Worm (Caenorhabditis elegans) whole organism, L4/young adult: ENCODE results near the gene pmp-2.
A peak's percentile ranks its signal among the peaks of the same experiment; 100 is the strongest.

Experiments used
- W03F9.2 ChIP-seq: fragments of 150-350 bp; optimal IDR thresholded peaks from 2 replicates; lab custom pipeline; 2014; ENCODE audit warnings: missing biosample characterization, missing genetic modification characterization
- dao-5 ChIP-seq: sonication (generic microtip); optimal IDR thresholded peaks from 2 replicates; lab custom pipeline; 2016; ENCODE audit warnings: missing genotype, missing genetic modification characterization, moderate library complexity, missing compliant biosample characterization
- him-1 ChIP-seq: sonication (generic microtip); optimal IDR thresholded peaks from 2 replicates; lab custom pipeline; 2016; ENCODE audit warnings: missing genotype, missing genetic modification reagents, missing genetic modification characterization, missing compliant biosample characterization

pmp-2 gene

DNA sequence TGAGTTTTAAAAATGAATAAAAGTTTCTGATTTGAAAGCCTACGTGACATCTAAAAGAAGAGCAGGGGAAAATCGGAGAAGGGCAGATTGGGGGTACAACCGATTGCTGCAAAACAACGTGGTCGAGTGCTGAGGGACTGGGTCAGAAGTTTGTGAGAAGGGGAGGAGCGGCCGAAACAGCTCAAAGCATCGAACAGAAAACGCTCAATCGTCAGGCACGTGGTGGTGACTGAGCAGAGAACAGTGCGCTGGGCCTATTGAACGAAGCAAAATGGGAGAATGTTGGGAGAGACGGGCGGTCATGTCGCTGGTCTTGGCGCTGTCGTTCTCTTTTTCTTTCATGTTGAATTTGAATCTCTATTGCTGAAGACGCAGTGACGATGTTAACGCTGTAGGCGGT is 3.6 kb upstream of the pmp-2 start:
- no peak for TF ChIP-seq him-1 (tag; lab: Kevin White, UChicago)
- no peak for TF ChIP-seq W03F9.2 (tag; lab: Kevin White, UChicago)
- TF ChIP-seq dao-5 (tag; lab: Kevin White, UChicago): no peak

DNA sequence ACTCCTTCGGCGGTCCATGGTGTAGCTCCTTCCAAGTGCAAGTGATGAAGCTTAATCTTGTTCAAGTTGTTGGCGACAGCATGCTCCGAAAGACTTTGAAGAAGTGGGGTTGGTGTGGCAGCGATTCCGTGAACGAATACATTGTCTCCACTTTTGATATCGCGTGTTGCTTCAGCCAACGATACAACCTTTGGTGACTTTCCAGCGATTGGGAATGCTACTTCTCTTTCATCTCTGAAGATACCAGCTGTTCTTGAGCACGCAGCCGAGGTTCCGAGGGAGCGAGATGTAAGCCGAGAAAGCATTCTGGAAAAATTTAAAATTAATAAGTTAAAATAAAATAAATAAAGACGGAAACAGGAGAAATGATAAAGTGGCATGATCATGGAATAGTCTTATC is 2.5 kb upstream of the pmp-2 start, which contains the start of gene acer-1:
acer-1 (minus strand) TSS at position 306 of the 400 bp plus-strand sequence.
- TF ChIP-seq W03F9.2 (tag; lab: Kevin White, UChicago): no peak
- TF ChIP-seq him-1 (tag; lab: Kevin White, UChicago): no peak
- TF ChIP-seq dao-5 (tag; lab: Kevin White, UChicago): no peak

DNA sequence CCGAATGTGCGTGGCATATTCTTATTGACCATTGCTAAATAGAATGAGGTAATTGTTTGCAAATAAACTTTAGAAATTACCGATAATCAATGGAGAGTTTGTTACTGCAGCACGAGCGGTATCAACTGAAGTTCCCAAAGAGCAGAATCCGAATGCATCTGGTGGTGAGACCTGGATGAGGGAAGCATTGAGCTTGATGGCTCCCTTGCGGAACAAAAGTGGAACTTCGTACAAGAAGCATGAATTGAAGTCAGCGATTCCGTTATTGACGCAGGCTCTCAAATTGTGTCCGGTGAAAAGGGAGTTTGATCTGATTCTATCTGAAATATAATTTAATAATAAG is 1.9 kb upstream of the pmp-2 start:
- TF ChIP-seq W03F9.2 (tag; lab: Kevin White, UChicago): no peak
- TF ChIP-seq dao-5 (tag; lab: Kevin White, UChicago): no peak
- TF ChIP-seq him-1 (tag; lab: Kevin White, UChicago): no peak

DNA sequence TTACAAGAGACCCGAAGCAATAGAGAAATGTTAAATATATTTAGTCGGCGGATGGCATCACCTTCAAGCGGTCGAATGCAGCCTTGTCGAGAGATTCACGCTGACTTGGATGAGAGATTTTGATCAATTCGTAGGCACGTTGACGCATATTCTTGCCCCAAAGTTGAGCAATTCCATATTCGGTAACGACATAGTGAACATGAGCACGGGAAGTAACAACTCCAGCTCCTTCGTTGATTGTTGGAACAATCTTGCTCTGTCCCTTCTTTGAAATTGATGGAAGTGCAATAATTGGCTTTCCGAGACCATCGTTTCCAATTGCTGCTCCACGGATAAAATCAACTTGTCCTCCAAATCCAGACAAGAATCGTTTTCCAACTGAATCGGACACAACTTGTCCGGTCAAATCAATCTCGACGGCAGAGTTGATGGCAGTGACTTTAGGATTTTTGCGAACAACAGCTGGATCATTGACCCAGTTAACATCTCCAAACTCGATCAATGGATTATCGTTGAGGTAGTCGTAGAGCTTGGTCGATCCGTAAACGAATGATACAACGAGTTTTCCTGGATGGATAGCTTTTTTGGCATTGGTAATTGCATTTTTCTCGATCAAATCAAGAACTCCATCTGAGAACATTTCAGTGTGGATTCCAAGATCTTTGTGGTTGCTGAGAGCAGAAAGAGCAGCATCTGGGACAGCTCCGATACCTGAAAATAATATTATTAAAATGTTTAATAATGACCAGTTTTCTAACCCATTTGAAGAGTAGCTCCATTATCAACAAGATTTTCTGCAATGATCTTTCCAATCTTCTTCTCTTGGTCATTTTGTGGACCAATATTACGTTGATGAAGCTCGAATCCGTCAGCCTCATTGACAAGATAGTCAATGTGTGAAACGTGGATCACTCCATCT is 1.3 kb upstream of the pmp-2 start:
- no peak for TF ChIP-seq W03F9.2 (tag; lab: Kevin White, UChicago)
- TF ChIP-seq him-1 (tag; lab: Kevin White, UChicago): no peak
- TF ChIP-seq dao-5 (tag; lab: Kevin White, UChicago): no peak

DNA sequence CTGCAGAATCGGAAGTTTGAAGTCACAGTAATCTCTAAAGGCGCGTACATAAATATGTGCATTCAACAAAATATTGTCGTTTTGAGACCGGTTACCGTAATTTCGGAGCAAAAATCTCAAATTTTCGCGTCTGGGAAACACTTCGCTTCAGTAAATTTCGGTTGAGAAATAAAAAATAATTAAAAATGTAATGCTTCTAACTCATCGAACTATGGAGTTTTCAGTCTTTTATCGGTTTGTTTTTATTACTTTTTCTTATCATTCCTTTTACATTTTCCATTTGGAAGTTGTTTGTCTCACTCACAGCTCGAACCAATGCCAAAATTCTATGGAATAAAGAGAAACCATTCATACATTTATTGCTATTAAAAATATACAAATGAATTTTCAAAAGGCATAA is 606 bp upstream of the pmp-2 start:
- TF ChIP-seq W03F9.2 (tag; lab: Kevin White, UChicago) (peak; percentile 37), dao-5 (tag; lab: Kevin White, UChicago) (no peak), him-1 (tag; lab: Kevin White, UChicago) (peak; percentile 11)

DNA sequence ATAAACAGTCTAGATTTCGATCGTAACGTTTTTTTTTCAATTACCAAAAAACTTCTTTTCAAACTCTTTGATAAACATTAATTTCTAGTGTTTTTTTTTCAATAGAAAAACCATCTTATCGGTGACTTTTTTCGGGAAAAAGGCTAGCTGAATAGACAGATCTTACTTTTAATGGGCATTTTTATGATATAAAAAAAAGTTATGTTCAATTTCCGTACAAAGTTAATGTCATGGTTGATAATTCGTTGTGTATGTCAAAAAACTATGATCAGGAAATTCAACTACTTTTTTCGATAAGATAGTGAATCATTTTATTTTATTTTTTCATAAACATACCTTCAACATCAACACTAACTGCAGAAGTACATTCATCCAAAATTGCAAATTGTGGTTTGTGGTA is 3.0 kb downstream of the pmp-2 start:
- TF ChIP-seq dao-5 (tag; lab: Kevin White, UChicago) (no peak), W03F9.2 (tag; lab: Kevin White, UChicago) (no peak), him-1 (tag; lab: Kevin White, UChicago) (no peak)

DNA sequence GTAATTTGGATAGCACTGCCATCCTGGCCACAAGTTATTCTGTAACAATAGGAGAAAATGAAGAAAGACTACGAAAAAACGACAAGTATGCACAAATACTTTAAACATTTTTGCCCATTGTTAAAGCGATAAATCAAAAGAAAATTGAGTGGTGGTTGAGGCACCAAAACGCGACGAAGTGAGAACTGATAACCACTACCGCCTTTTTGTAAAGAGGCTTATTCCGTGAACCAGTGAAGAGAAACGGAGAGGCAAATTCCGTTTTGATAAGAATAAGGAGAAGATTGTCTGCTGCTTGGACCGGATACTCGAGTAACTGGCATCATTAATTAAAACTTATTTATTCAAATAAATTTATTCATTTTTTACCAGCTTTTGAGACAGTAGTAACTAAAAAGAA is 3.9 kb downstream of the pmp-2 start, which contains the start of gene pmp-1:
pmp-1 (minus strand) TSS at position 39 of the 400 bp plus-strand sequence.
- TF ChIP-seq dao-5 (tag; lab: Kevin White, UChicago) (no peak), W03F9.2 (tag; lab: Kevin White, UChicago) (no peak), him-1 (tag; lab: Kevin White, UChicago) (no peak)

DNA sequence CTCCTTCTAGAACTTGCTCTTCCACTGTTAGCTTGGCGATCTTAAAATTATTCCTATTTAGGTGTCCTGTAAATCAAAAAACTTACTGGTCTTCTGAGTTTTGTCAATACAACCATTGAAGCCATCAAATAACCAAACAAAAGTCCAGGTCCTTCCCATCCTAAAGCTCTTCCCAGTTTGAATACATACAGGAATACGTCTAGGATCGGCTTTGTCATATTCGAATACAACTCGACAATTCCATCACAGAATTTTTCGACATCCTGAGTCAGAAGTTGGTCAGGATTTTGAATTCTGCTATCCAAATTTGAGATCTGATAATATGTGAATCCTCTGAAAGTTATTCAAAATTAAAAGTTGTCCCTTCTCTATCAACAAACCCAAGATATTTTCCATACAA is 5.3 kb downstream of the pmp-2 start:
- no peak for TF ChIP-seq dao-5 (tag; lab: Kevin White, UChicago)

DNA sequence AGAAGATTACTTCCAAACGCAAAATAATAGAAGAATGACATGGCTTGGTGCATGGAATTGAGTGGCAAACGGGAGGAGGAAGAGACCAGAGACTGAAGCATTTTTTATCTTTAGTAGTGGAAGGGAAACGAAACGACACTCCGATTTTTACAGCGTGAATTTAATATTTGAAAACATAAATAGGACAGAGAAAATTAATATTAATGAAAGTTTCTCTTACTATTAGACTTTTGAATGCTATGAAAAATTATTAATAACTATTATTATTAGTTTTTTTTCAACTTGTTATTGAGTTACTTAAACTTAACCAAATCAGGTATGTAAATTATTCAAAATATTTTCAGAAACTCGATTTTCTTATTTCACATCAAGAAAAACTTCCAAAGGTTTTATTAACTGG is 7.5 kb downstream of the pmp-2 start, which contains the start of gene C44B7.7:
C44B7.7 (minus strand) TSS at position 101 of the 400 bp plus-strand sequence.
- TF ChIP-seq W03F9.2 (tag; lab: Kevin White, UChicago) (no peak), him-1 (tag; lab: Kevin White, UChicago) (no peak), dao-5 (tag; lab: Kevin White, UChicago) (no peak)

DNA sequence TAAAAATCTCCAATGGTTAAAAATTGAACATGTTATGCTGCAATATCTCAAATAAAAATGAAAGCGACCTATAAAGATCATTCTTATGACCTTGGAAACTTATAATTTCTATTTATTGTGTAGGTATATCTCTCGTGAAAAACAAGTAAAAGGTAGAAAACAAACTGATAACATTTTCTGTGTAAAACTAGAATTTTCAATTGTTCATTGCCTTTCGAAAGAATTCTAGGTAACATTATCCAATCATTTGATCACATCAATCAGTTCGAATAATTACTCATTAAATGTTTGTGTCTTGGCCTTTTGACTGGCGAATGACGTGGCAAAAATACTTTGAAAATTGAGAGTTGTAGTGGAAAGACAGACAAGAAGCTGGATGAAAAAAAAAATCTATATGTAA is 9.7 kb downstream of the pmp-2 start:
- TF ChIP-seq him-1 (tag; lab: Kevin White, UChicago) (no peak), W03F9.2 (tag; lab: Kevin White, UChicago) (no peak), dao-5 (tag; lab: Kevin White, UChicago) (no peak)

DNA sequence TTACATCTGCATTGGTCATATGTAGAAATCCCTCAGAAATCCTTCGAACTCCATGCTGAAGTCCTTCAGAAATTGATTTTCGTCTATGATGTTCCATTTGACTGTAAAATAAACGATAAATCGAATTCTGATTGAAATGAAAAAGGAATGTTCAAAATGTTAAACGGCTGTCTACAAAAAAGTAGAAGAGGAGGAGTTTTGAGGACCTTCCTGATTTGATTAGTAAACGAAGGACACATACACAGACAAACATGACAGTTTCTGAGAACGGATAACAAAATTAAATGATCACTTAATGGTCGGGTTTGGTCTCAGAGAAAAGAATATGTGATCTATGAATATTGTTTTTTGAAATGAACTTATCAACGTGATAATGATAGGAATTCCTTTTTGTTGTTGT is 10.6 kb downstream of the pmp-2 start, which contains the start of gene slc-36.5:
slc-36.5 (minus strand) TSS at position 101 of the 400 bp plus-strand sequence.
- no peak for TF ChIP-seq W03F9.2 (tag; lab: Kevin White, UChicago)
- TF ChIP-seq dao-5 (tag; lab: Kevin White, UChicago): no peak
- TF ChIP-seq him-1 (tag; lab: Kevin White, UChicago): no peak

DNA sequence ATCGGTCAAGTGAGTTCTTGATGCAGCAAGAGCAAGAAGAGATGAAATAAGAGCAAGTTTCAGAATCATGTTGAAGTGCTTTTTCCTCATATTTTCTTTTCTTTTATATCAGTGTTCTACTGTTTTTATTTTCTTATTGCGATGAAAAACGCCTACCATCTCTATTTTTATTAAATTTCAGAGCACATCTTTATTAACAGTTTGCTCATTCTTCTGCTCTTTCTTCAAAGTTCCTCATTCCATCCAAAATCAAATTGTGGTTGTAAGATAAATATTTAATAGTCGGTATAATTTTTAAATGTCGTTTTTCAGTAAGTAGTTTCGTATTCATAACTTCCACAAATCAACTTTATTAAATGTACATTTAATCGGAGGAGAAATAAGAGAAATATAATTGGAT is 15.1 kb downstream of the pmp-2 start, which contains the start of gene C44B7.5:
C44B7.5 (minus strand) TSS at position 101 of the 400 bp plus-strand sequence.
- no peak for TF ChIP-seq dao-5 (tag; lab: Kevin White, UChicago)
- no peak for TF ChIP-seq him-1 (tag; lab: Kevin White, UChicago)
- TF ChIP-seq W03F9.2 (tag; lab: Kevin White, UChicago): no peak

DNA sequence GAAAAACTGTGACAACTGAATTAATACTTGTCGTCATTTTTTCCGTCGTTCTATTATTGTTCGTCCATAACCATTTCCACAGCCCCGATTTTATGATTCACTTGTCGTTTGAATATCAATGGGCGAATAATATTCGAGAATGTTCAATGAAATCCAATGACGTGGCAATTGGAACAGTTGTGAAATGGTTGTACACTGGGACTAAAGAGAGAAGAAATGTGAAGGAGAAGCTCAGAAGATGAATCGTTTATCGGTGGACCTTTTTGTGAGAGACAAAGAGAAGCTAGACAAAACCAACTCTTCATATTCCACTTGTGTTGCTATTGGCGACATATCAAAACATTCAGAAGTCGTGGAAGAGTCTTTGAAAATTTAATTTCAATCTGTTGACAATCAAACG is 16.8 kb downstream of the pmp-2 start, which contains the start of gene clhm-1:
clhm-1 (minus strand) TSS at position 207 of the 400 bp plus-strand sequence.
- TF ChIP-seq dao-5 (tag; lab: Kevin White, UChicago) (no peak), him-1 (tag; lab: Kevin White, UChicago) (no peak)

DNA sequence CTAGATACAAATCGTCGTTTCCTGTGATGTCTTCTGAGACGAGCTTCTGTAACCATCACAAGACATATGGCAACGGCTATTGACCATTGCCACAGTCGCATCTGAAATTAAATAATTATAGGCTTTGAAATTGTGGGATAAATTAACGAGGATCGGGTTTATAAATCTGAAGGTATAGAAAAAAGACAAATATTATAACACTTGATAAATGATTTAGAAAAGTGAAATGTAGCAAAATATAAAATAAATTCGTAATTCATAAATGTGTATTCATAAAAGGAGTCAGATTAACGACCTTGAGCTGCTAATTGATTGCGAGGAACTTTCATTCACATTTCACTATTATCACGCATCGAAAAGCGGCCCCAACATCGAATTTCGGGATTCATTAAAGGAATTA is 24.0 kb downstream of the pmp-2 start, which contains the start of gene aff-1:
aff-1 (minus strand) TSS at position 101 of the 400 bp plus-strand sequence.
- TF ChIP-seq W03F9.2 (tag; lab: Kevin White, UChicago) (no peak), him-1 (tag; lab: Kevin White, UChicago) (no peak), dao-5 (tag; lab: Kevin White, UChicago) (no peak)
